Fruit fly (Drosophila melanogaster): ENCODE data around the gene CG12016.

CG12016 gene

DNA sequence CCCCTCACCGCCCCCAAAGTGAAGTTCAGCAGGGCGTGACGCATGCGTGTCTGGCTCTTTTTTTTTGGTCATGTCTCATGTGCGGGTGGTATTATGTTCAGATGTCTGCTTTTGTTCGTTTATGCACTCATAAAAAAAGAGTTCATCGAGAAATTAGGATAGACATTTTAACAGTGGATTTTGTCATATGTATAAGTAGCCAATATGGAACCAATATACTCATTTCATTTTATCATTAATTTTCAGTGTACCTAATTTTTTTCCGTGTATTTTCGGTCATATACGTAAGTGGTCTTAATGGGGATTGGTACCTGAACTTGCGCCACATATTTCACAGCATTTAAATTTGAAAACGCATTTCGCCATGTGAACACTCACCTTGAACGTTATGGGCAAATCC is 19.0 kb upstream of the CG12016 start:
- peak; percentile 13 for TF ChIP-seq acj6 (GFP tag; optimal IDR thresholded peaks at IDR 0.05)
- peak; percentile 59 for TF ChIP-seq CG31627 (GFP tag; optimal IDR thresholded peaks at IDR 0.05)
- TF ChIP-seq CG11902 (GFP tag; optimal IDR thresholded peaks at IDR 0.05), result peak; percentile 43
- TF ChIP-seq Ets21C (GFP tag; optimal IDR thresholded peaks at IDR 0.05), result peak; percentile 35
- TF ChIP-seq CG10669 (GFP tag; optimal IDR thresholded peaks at IDR 0.05), result no peak
- TF ChIP-seq spab (GFP tag; optimal IDR thresholded peaks at IDR 0.05), result no peak
- peak; percentile 33 for TF ChIP-seq CG10631 (GFP tag; optimal IDR thresholded peaks at IDR 0.05)
- TF ChIP-seq salr (GFP tag; optimal IDR thresholded peaks at IDR 0.05), result no peak
- TF ChIP-seq OdsH (GFP tag; optimal IDR thresholded peaks at IDR 0.05), result peak; percentile 39
- TF ChIP-seq Sox102F (GFP tag; optimal IDR thresholded peaks at IDR 0.05), result peak; percentile 69
- peak; percentile 31 for TF ChIP-seq CG6276 (GFP tag; optimal IDR thresholded peaks at IDR 0.05)
- peak; percentile 43 for TF ChIP-seq CG32006 (GFP tag; optimal IDR thresholded peaks at IDR 0.05)
- TF ChIP-seq CG7368 (GFP tag; optimal IDR thresholded peaks at IDR 0.05), result peak; percentile 42
- TF ChIP-seq CG15336 (GFP tag; IDR thresholded peaks at IDR 0.05), result peak; percentile 66
- TF ChIP-seq CG6792 (GFP tag; optimal IDR thresholded peaks at IDR 0.05), result peak; percentile 57
- TF ChIP-seq fd85E (GFP tag; optimal IDR thresholded peaks at IDR 0.05), result no peak
- no peak for TF ChIP-seq CG4318 (GFP tag; optimal IDR thresholded peaks at IDR 0.05)
- TF ChIP-seq Eip93F (GFP tag; optimal IDR thresholded peaks at IDR 0.05), result no peak
- TF ChIP-seq Met (GFP tag; optimal IDR thresholded peaks at IDR 0.05), result peak; percentile 62
- TF ChIP-seq Smox (GFP tag; optimal IDR thresholded peaks at IDR 0.05), result peak; percentile 50
- no peak for TF ChIP-seq CG6163 (GFP tag; IDR thresholded peaks at IDR 0.05)
- TF ChIP-seq Eip75B (GFP tag; optimal IDR thresholded peaks at IDR 0.05), result no peak
- peak; percentile 64 for TF ChIP-seq CG3919 (GFP tag; optimal IDR thresholded peaks at IDR 0.05)
- no peak for TF ChIP-seq ss (GFP tag; optimal IDR thresholded peaks at IDR 0.05)
- TF ChIP-seq fkh (GFP tag; optimal IDR thresholded peaks at IDR 0.05), result no peak
- TF ChIP-seq Hr4 (GFP tag; optimal IDR thresholded peaks at IDR 0.05), result peak; percentile 53
- TF ChIP-seq fd59A (GFP tag; optimal IDR thresholded peaks at IDR 0.05), result no peak
- TF ChIP-seq Sox15 (GFP tag; optimal IDR thresholded peaks at IDR 0.05), result no peak
- no peak for TF ChIP-seq CG8632 (GFP tag; optimal IDR thresholded peaks at IDR 0.05)
- TF ChIP-seq CG6854 (GFP tag; optimal IDR thresholded peaks at IDR 0.05), result no peak
- peak; percentile 79 for TF ChIP-seq eg (GFP tag; IDR thresholded peaks at IDR 0.05)
- TF ChIP-seq Blimp-1 (GFP tag; optimal IDR thresholded peaks at IDR 0.05), result peak; percentile 12
- no peak for TF ChIP-seq CG11294 (GFP tag; IDR thresholded peaks at IDR 0.05)
- no peak for TF ChIP-seq dsx (GFP tag; optimal IDR thresholded peaks at IDR 0.05; ENCODE audit: poor library complexity, severe bottlenecking)
- TF ChIP-seq vri (GFP tag; optimal IDR thresholded peaks at IDR 0.05), result peak; percentile 32
- no peak for TF ChIP-seq CG8319 (GFP tag; optimal IDR thresholded peaks at IDR 0.05)
- TF ChIP-seq pdm3 (GFP tag; optimal IDR thresholded peaks at IDR 0.05), result peak; percentile 33
- TF ChIP-seq CG1621 (tag; optimal IDR thresholded peaks at IDR 0.05), result no peak
- TF ChIP-seq achi (GFP tag; optimal IDR thresholded peaks at IDR 0.05), result peak; percentile 37
- no peak for TF ChIP-seq dac (GFP tag; optimal IDR thresholded peaks at IDR 0.05)
- TF ChIP-seq net (GFP tag; optimal IDR thresholded peaks at IDR 0.05), result peak; percentile 34
- peak; percentile 47 for TF ChIP-seq CG34406 (GFP tag; optimal IDR thresholded peaks at IDR 0.05)
- peak; percentile 71 for TF ChIP-seq esn (GFP tag; optimal IDR thresholded peaks at IDR 0.05)
- TF ChIP-seq CG9139 (GFP tag; optimal IDR thresholded peaks at IDR 0.05), result no peak
- no peak for TF ChIP-seq CG3032 (tag; optimal IDR thresholded peaks at IDR 0.05)
- TF ChIP-seq topi (GFP tag; optimal IDR thresholded peaks at IDR 0.05), result peak; percentile 77
- TF ChIP-seq CG16779 (tag; optimal IDR thresholded peaks at IDR 0.05), result no peak
- TF ChIP-seq Sox14 (GFP tag; optimal IDR thresholded peaks at IDR 0.05), result peak; percentile 13
- TF ChIP-seq cyc (GFP tag; optimal IDR thresholded peaks at IDR 0.05), result peak; percentile 78
- TF ChIP-seq Hr38 (GFP tag; optimal IDR thresholded peaks at IDR 0.05), result no peak
- TF ChIP-seq CG6808 (GFP tag; optimal IDR thresholded peaks at IDR 0.05), result no peak
- peak; percentile 28 for TF ChIP-seq Ets96B (tag; optimal IDR thresholded peaks at IDR 0.05)

Measured in whole organism, prepupa.